Fruit fly (Drosophila melanogaster) whole organism, wandering third instar larva: Measurements from ENCODE around the gene Tsp33B.

ENCODE experiments used
- Abd-B ChIP-seq: fragments of >200 bp; optimal IDR thresholded peaks from 2 replicates; lab custom pipeline; 2017; ENCODE audit warnings: missing biosample characterization, missing genetic modification characterization
- CG32264 ChIP-seq: fragments of 200-800 bp; sonication (Bioruptor generic); optimal IDR thresholded peaks from 2 replicates; lab custom pipeline; 2016; ENCODE audit warnings: missing biosample characterization, missing genetic modification characterization
- CG9705 ChIP-seq: fragments of 200-800 bp; sonication (Bioruptor generic); optimal IDR thresholded peaks from 2 replicates; lab custom pipeline; 2018; ENCODE audit warnings: missing biosample characterization, mild to moderate bottlenecking, missing genetic modification characterization
- CrebA ChIP-seq: fragments of 200-800 bp; sonication (Bioruptor generic); optimal IDR thresholded peaks from 2 replicates; lab custom pipeline; 2016; ENCODE audit warnings: missing biosample characterization, mild to moderate bottlenecking, missing genetic modification characterization, borderline replicate concordance
- Dfd ChIP-seq: fragments of >200 bp; optimal IDR thresholded peaks from 2 replicates; lab custom pipeline; 2017; ENCODE audit warnings: missing biosample characterization, missing genetic modification characterization
- Dif ChIP-seq: fragments of 200-275, 200-300 bp; sonication (Bioruptor generic); optimal IDR thresholded peaks from 2 replicates; lab custom pipeline; 2018; ENCODE audit warnings: missing biosample characterization, missing genetic modification characterization; ENCODE audit not compliant: partially characterized antibody
- GATAd ChIP-seq: sonication (Bioruptor generic); optimal IDR thresholded peaks from 2 replicates; lab custom pipeline; 2016; ENCODE audit warnings: missing biosample characterization, missing genetic modification characterization
- Hnf4 ChIP-seq: fragments of 200-800 bp; sonication (Bioruptor generic); optimal IDR thresholded peaks from 2 replicates; lab custom pipeline; 2016; ENCODE audit warnings: missing biosample characterization, mild to moderate bottlenecking, missing genetic modification characterization
- Hr78 ChIP-seq: fragments of >200 bp; optimal IDR thresholded peaks from 2 replicates; lab custom pipeline; 2017; ENCODE audit warnings: missing biosample characterization, missing genetic modification characterization
- Hr83 ChIP-seq: fragments of 200-300 bp; sonication (Bioruptor generic); optimal IDR thresholded peaks from 2 replicates; lab custom pipeline; 2016; ENCODE audit warnings: missing biosample characterization, mild to moderate bottlenecking, missing genetic modification characterization, moderate library complexity; ENCODE audit not compliant: poor library complexity, severe bottlenecking
- Jra ChIP-seq: sonication (Bioruptor generic); optimal IDR thresholded peaks from 2 replicates; lab custom pipeline; 2016; ENCODE audit warnings: missing biosample characterization, missing genetic modification characterization
- Mio ChIP-seq: sonication (Bioruptor generic); optimal IDR thresholded peaks from 2 replicates; lab custom pipeline; 2016; ENCODE audit warnings: missing biosample characterization, missing genetic modification characterization
- Myc ChIP-seq: fragments of >200 bp; optimal IDR thresholded peaks from 2 replicates; lab custom pipeline; 2017
- OdsH ChIP-seq: fragments of 200-800 bp; sonication (Bioruptor generic); optimal IDR thresholded peaks from 2 replicates; lab custom pipeline; 2016; ENCODE audit warnings: missing biosample characterization, mild to moderate bottlenecking, missing genetic modification characterization
- Rel ChIP-seq, 2 experiments: fragments of 200-800 bp; sonication (Bioruptor generic) in 1 of 2; optimal IDR thresholded peaks; 2 replicates in 1 of 2; 3 replicates in 1 of 2; lab custom pipeline; 2016 to 2019; ENCODE audit warnings: mild to moderate bottlenecking in 2 of 2, missing biosample characterization in 2 of 2, missing genetic modification characterization in 2 of 2, moderate library complexity in 1 of 2
- Sp1 ChIP-seq: fragments of 200-800 bp; sonication (Bioruptor generic); optimal IDR thresholded peaks from 3 replicates; lab custom pipeline; 2019; ENCODE audit warnings: missing biosample characterization, mild to moderate bottlenecking, missing genetic modification characterization, moderate library complexity
- Vsx2 ChIP-seq: fragments of 200-300, 225-300 bp; sonication (Bioruptor generic); optimal IDR thresholded peaks from 2 replicates; lab custom pipeline; 2018; ENCODE audit warnings: missing biosample characterization, missing genetic modification characterization; ENCODE audit not compliant: partially characterized antibody
- br ChIP-seq: fragments of 200-800 bp; sonication (Bioruptor generic); optimal IDR thresholded peaks from 2 replicates; lab custom pipeline; 2016; ENCODE audit warnings: missing biosample characterization, missing genetic modification characterization
- brk ChIP-seq: fragments of 200-800 bp; sonication (Bioruptor generic); optimal IDR thresholded peaks from 2 replicates; lab custom pipeline; 2016; ENCODE audit warnings: missing biosample characterization, mild to moderate bottlenecking, missing genetic modification characterization
- dmrt93B ChIP-seq: fragments of 200-800 bp; sonication (Bioruptor generic); optimal IDR thresholded peaks from 2 replicates; lab custom pipeline; 2018; ENCODE audit warnings: missing biosample characterization, mild to moderate bottlenecking, missing genetic modification characterization
- dsf ChIP-seq: sonication (Bioruptor generic); optimal IDR thresholded peaks from 2 replicates; lab custom pipeline; 2016; ENCODE audit warnings: missing biosample characterization, missing genetic modification characterization, borderline replicate concordance
- foxo ChIP-seq, 2 experiments: fragments of 200-800 bp; sonication (Bioruptor generic); optimal IDR thresholded peaks; 2 replicates in 1 of 2; 3 replicates in 1 of 2; lab custom pipeline; 2016 to 2017; ENCODE audit warnings: missing biosample characterization in 2 of 2, missing genetic modification characterization in 2 of 2
- fru ChIP-seq: fragments of 200-800 bp; sonication (Bioruptor generic); optimal IDR thresholded peaks from 3 replicates; lab custom pipeline; 2016; ENCODE audit warnings: missing biosample characterization, mild to moderate bottlenecking, missing genetic modification characterization
- jim ChIP-seq: fragments of 175-275, 200-325 bp; sonication (Bioruptor generic); optimal IDR thresholded peaks from 2 replicates; lab custom pipeline; 2016; ENCODE audit warnings: missing biosample characterization, mild to moderate bottlenecking, missing genetic modification characterization
- lola ChIP-seq: fragments of >200 bp; optimal IDR thresholded peaks from 2 replicates; lab custom pipeline; 2017; ENCODE audit warnings: missing biosample characterization, missing genetic modification characterization
- pan ChIP-seq: fragments of >200 bp; optimal IDR thresholded peaks from 2 replicates; lab custom pipeline; 2017
- psq ChIP-seq: fragments of 200-800 bp; sonication (Bioruptor generic); optimal IDR thresholded peaks from 3 replicates; lab custom pipeline; 2017; ENCODE audit warnings: missing biosample characterization, mild to moderate bottlenecking, missing genetic modification characterization, moderate library complexity
- rgr ChIP-seq: fragments of 200-800 bp; sonication (Bioruptor generic); optimal IDR thresholded peaks from 3 replicates; lab custom pipeline; 2016; ENCODE audit warnings: missing biosample characterization, mild to moderate bottlenecking, missing genetic modification characterization
- sv ChIP-seq: fragments of 200-800 bp; sonication (Bioruptor generic); optimal IDR thresholded peaks from 3 replicates; lab custom pipeline; 2016; ENCODE audit warnings: missing biosample characterization, missing genetic modification characterization
- tai ChIP-seq: sonication (Bioruptor generic); optimal IDR thresholded peaks from 2 replicates; lab custom pipeline; 2016; ENCODE audit warnings: missing biosample characterization, missing genetic modification characterization
- usp ChIP-seq: fragments of >200 bp; optimal IDR thresholded peaks from 2 replicates; lab custom pipeline; 2017; ENCODE audit warnings: missing biosample characterization, missing genetic modification characterization
- woc ChIP-seq: sonication (Bioruptor generic); optimal IDR thresholded peaks from 2 replicates; lab custom pipeline; 2016; ENCODE audit warnings: missing biosample characterization, mild to moderate bottlenecking, missing genetic modification characterization

The Tsp33B gene

dm6 chr2L:11793986-11794385 is 1.8 kb upstream of the Tsp33B start, which contains the start of gene CG14937:
Gene CG14937 (minus strand): TSS chr2L:11794086.
- no peak for TF ChIP-seq Hnf4
- TF ChIP-seq dsf (GFP tag; lab: Kevin White, UChicago) = no peak
- no peak for TF ChIP-seq usp (GFP tag; lab: Kevin White, UChicago)
- no peak for TF ChIP-seq CG9705 (GFP tag; lab: Kevin White, UChicago)
- TF ChIP-seq Hr78 = no peak
- no peak for TF ChIP-seq Hr83 (GFP tag; lab: Kevin White, UChicago)
- TF ChIP-seq Vsx2 (GFP tag; lab: Kevin White, UChicago) = no peak
- no peak for TF ChIP-seq CG32264
- TF ChIP-seq Sp1 (GFP tag; lab: Kevin White, UChicago) = no peak
- no peak for TF ChIP-seq Myc (lab: Kevin White, UChicago)
- no peak for TF ChIP-seq lola (GFP tag; lab: Kevin White, UChicago)
- TF ChIP-seq sv (GFP tag; lab: Kevin White, UChicago) = no peak
- TF ChIP-seq psq (GFP tag; lab: Kevin White, UChicago) = no peak

dm6 chr2L:11789690-11790089 is 2.5 kb downstream of the Tsp33B start, which contains the start of gene CG14932:
Gene CG14932 (plus strand): TSS chr2L:11789919.
- TF ChIP-seq Dif (GFP tag; lab: Kevin White, UChicago) (no peak), brk (GFP tag; lab: Kevin White, UChicago) (no peak), Mio (GFP tag; lab: Kevin White, UChicago) (no peak), Jra (GFP tag; lab: Kevin White, UChicago) (no peak), GATAd (GFP tag; lab: Kevin White, UChicago) (no peak), jim (GFP tag; lab: Kevin White, UChicago) (no peak), rgr (GFP tag; lab: Kevin White, UChicago) (no peak), usp (GFP tag; lab: Kevin White, UChicago) (no peak), CrebA (GFP tag; lab: Kevin White, UChicago) (no peak), lola (GFP tag; lab: Kevin White, UChicago) (no peak), Hnf4 (no peak), Hr83 (GFP tag; lab: Kevin White, UChicago) (no peak), psq (GFP tag; lab: Kevin White, UChicago) (no peak), Dfd (GFP tag; lab: Kevin White, UChicago) (no peak), Sp1 (GFP tag; lab: Kevin White, UChicago) (no peak)

- TF ChIP-seq CG9705 (GFP tag; lab: Kevin White, UChicago) (no peak), woc (GFP tag; lab: Kevin White, UChicago) (no peak), br (GFP tag; lab: Kevin White, UChicago) (no peak), Abd-B (GFP tag; lab: Kevin White, UChicago) (no peak), usp (GFP tag; lab: Kevin White, UChicago) (no peak), dsf (GFP tag; lab: Kevin White, UChicago) (no peak), Hnf4 (no peak), Hr78 (no peak), Vsx2 (GFP tag; lab: Kevin White, UChicago) (no peak), foxo (GFP tag; optimal IDR thresholded peaks at IDR 0.05; lab: Kevin White, UChicago) (no peak), GATAd (GFP tag; lab: Kevin White, UChicago) (no peak)
These were observed 4.1 kb downstream of the Tsp33B start, which contains the start of gene CG14931 for dm6 chr2L:11788034-11788433. Gene CG14931 (plus strand): TSS chr2L:11788334.

- TF ChIP-seq OdsH (GFP tag; lab: Kevin White, UChicago) (no peak), tai (GFP tag; lab: Kevin White, UChicago) (no peak), Jra (GFP tag; lab: Kevin White, UChicago) (no peak), psq (GFP tag; lab: Kevin White, UChicago) (no peak), dmrt93B (GFP tag; lab: Kevin White, UChicago) (no peak), usp (GFP tag; lab: Kevin White, UChicago) (no peak), brk (GFP tag; lab: Kevin White, UChicago) (no peak), CrebA (GFP tag; lab: Kevin White, UChicago) (no peak), Dif (GFP tag; lab: Kevin White, UChicago) (no peak), pan (no peak)
- TF ChIP-seq, all 38 proteins: peak for 0
These were observed 37.8 kb downstream of the Tsp33B start, which contains the start of gene Sfp33A1 for dm6 chr2L:11754402-11754801. Gene Sfp33A1 (minus strand): TSS chr2L:11754502.

dm6 chr2L:11753922-11754321 is 38.2 kb downstream of the Tsp33B start, which contains the start of gene CG42471:
Gene CG42471 (minus strand): TSS chr2L:11754022.
- TF ChIP-seq brk (GFP tag; lab: Kevin White, UChicago) (no peak), Hnf4 (no peak), tai (GFP tag; lab: Kevin White, UChicago) (no peak), br (GFP tag; lab: Kevin White, UChicago) (no peak), woc (GFP tag; lab: Kevin White, UChicago) (no peak), psq (GFP tag; lab: Kevin White, UChicago) (no peak), Jra (GFP tag; lab: Kevin White, UChicago) (no peak), fru (GFP tag; lab: Kevin White, UChicago) (no peak), Rel (GFP tag; optimal IDR thresholded peaks at IDR 0.05; lab: Kevin White, UChicago) (no peak), Rel (tag; optimal IDR thresholded peaks at IDR 0.05; lab: Kevin White, UChicago) (no peak)
